Worm (Caenorhabditis elegans) whole organism, L2 larva: ENCODE results near the gene best-1.
A peak's percentile ranks its signal among the peaks of the same experiment; 100 is the strongest.

Experiments used
- C34F6.9 ChIP-seq: fragments of 150-350 bp; optimal IDR thresholded peaks from 2 replicates; lab custom pipeline; 2014; ENCODE audit warnings: missing biosample characterization, missing genetic modification characterization
- F13H6.1 ChIP-seq: sonication (generic microtip); optimal IDR thresholded peaks from 2 replicates; lab custom pipeline; 2016; ENCODE audit warnings: missing genetic modification characterization, missing compliant biosample characterization
- Y55F3AM.14 ChIP-seq: fragments of 200-800 bp; sonication (Bioruptor generic); optimal IDR thresholded peaks from 2 replicates; lab custom pipeline; 2018; ENCODE audit warnings: mild to moderate bottlenecking, missing genetic modification characterization, missing compliant biosample characterization
- ZK546.5 ChIP-seq: sonication (generic microtip); optimal IDR thresholded peaks from 2 replicates; lab custom pipeline; 2017; ENCODE audit warnings: missing biosample characterization, missing genetic modification characterization
- alr-1 ChIP-seq: fragments of 150-350 bp; optimal IDR thresholded peaks from 2 replicates; lab custom pipeline; 2014; ENCODE audit warnings: missing biosample characterization, missing genetic modification characterization
- aly-2 ChIP-seq: fragments of 150-350 bp; optimal IDR thresholded peaks from 2 replicates; lab custom pipeline; 2014; ENCODE audit warnings: missing biosample characterization, missing genetic modification characterization
- ama-1 ChIP-seq: fragments of 150-350 bp; optimal IDR thresholded peaks from 2 replicates; lab custom pipeline; 2018; ENCODE audit warnings: inconsistent platforms
- blmp-1 ChIP-seq: sonication (generic microtip); optimal IDR thresholded peaks from 2 replicates; lab custom pipeline; 2017; ENCODE audit warnings: missing genetic modification characterization, mild to moderate bottlenecking, missing compliant biosample characterization, antibody characterized with exemption, moderate library complexity; ENCODE audit not compliant: insufficient read depth
- ceh-16 ChIP-seq: fragments of 150-350 bp; optimal IDR thresholded peaks from 2 replicates; lab custom pipeline; 2014; ENCODE audit warnings: missing biosample characterization, missing genetic modification characterization
- ceh-82 ChIP-seq: fragments of 150-350 bp; optimal IDR thresholded peaks from 2 replicates; lab custom pipeline; 2014; ENCODE audit warnings: missing biosample characterization, missing genetic modification characterization
- dmd-4 ChIP-seq: sonication (generic microtip); optimal IDR thresholded peaks from 2 replicates; lab custom pipeline; 2017; ENCODE audit warnings: missing biosample characterization, missing genetic modification characterization
- egl-27 ChIP-seq: sonication (generic microtip); optimal IDR thresholded peaks from 3 replicates; lab custom pipeline; 2017; ENCODE audit warnings: missing biosample characterization, missing genetic modification reagents, missing genetic modification characterization
- elt-1 ChIP-seq: fragments of 150-350 bp; optimal IDR thresholded peaks from 2 replicates; lab custom pipeline; 2014; ENCODE audit warnings: missing biosample characterization, missing genetic modification characterization
- elt-3 ChIP-seq: sonication (generic microtip); optimal IDR thresholded peaks from 2 replicates; lab custom pipeline; 2017; ENCODE audit warnings: missing biosample characterization, missing genetic modification characterization
- fos-1 ChIP-seq: fragments of 150-350 bp; optimal IDR thresholded peaks from 2 replicates; lab custom pipeline; 2014; ENCODE audit warnings: missing biosample characterization, missing genetic modification characterization
- lin-11 ChIP-seq: fragments of 150-350 bp; sonication (generic microtip); optimal IDR thresholded peaks from 2 replicates; lab custom pipeline; 2014; ENCODE audit warnings: missing biosample characterization, missing genetic modification characterization, inconsistent platforms, mixed read lengths
- lin-13 ChIP-seq: fragments of 150-350 bp; optimal IDR thresholded peaks from 2 replicates; lab custom pipeline; 2014; ENCODE audit warnings: missing biosample characterization, missing genetic modification reagents, missing genetic modification characterization
- lin-39 ChIP-seq: fragments of 150-350 bp; optimal IDR thresholded peaks from 2 replicates; lab custom pipeline; 2014; ENCODE audit warnings: missing biosample characterization, missing genetic modification reagents, missing genetic modification characterization
- lsy-2 ChIP-seq, 2 experiments: fragments of 150-350 bp in 1 of 2; sonication (generic microtip) in 1 of 2; optimal IDR thresholded peaks; 2 replicates each; lab custom pipeline; 2014 to 2017; ENCODE audit warnings: missing biosample characterization in 2 of 2, missing genetic modification characterization in 2 of 2
- mdl-1 ChIP-seq, 2 experiments: fragments of 150-350 bp in 1 of 2; sonication (generic microtip) in 1 of 2; optimal IDR thresholded peaks; 2 replicates each; lab custom pipeline; 2017; ENCODE audit warnings: missing biosample characterization in 2 of 2, missing genetic modification characterization in 2 of 2
- nhr-10 ChIP-seq: sonication (generic microtip); optimal IDR thresholded peaks from 2 replicates; lab custom pipeline; 2017; ENCODE audit warnings: missing biosample characterization, missing genetic modification characterization
- nhr-11 ChIP-seq: fragments of 150-350 bp; optimal IDR thresholded peaks from 2 replicates; lab custom pipeline; 2014; ENCODE audit warnings: missing biosample characterization, missing genetic modification characterization
- nhr-129 ChIP-seq: fragments of 150-350 bp; optimal IDR thresholded peaks from 2 replicates; lab custom pipeline; 2014; ENCODE audit warnings: missing biosample characterization, missing genetic modification characterization
- nhr-21 ChIP-seq: fragments of 150-350 bp; optimal IDR thresholded peaks from 2 replicates; lab custom pipeline; 2014; ENCODE audit warnings: missing biosample characterization, missing genetic modification characterization
- nhr-23 ChIP-seq: fragments of 150-350 bp; optimal IDR thresholded peaks from 2 replicates; lab custom pipeline; 2014; ENCODE audit warnings: missing biosample characterization, missing genetic modification reagents, missing genetic modification characterization
- nhr-25 ChIP-seq: fragments of 150-350 bp; sonication (generic microtip); optimal IDR thresholded peaks from 3 replicates; lab custom pipeline; 2014; ENCODE audit warnings: missing biosample characterization, missing genetic modification characterization
- nhr-6 ChIP-seq: fragments of 150-350 bp; optimal IDR thresholded peaks from 2 replicates; lab custom pipeline; 2014; ENCODE audit warnings: missing biosample characterization, missing genetic modification characterization
- peb-1 ChIP-seq: fragments of 150-350 bp; optimal IDR thresholded peaks from 2 replicates; lab custom pipeline; 2014; ENCODE audit warnings: missing biosample characterization, missing genetic modification characterization
- sem-4 ChIP-seq: fragments of 150-350 bp; optimal IDR thresholded peaks from 2 replicates; lab custom pipeline; 2014; ENCODE audit warnings: missing biosample characterization, missing genetic modification reagents, missing genetic modification characterization
- sma-3 ChIP-seq: sonication (generic microtip); optimal IDR thresholded peaks from 2 replicates; lab custom pipeline; 2016; ENCODE audit warnings: missing genetic modification reagents, missing genetic modification characterization, missing compliant biosample characterization
- sma-9 ChIP-seq, 2 experiments: fragments of 150-350 bp in 1 of 2; sonication (generic microtip) in 1 of 2; optimal IDR thresholded peaks; 2 replicates each; lab custom pipeline; 2014 to 2016; ENCODE audit warnings: missing genetic modification characterization in 2 of 2, mild to moderate bottlenecking in 1 of 2, missing biosample characterization in 1 of 2, missing compliant biosample characterization in 1 of 2, missing genetic modification reagents in 1 of 2, moderate library complexity in 1 of 2
- snpc-4 ChIP-seq: fragments of 150-350 bp; optimal IDR thresholded peaks from 2 replicates; lab custom pipeline; 2014; ENCODE audit warnings: missing biosample characterization, missing genetic modification characterization
- unc-55 ChIP-seq: fragments of 150-350 bp; sonication (generic microtip); optimal IDR thresholded peaks from 3 replicates; lab custom pipeline; 2014; ENCODE audit warnings: missing biosample characterization, missing genetic modification reagents, missing genetic modification characterization
- unc-62 ChIP-seq: fragments of 150-350 bp; optimal IDR thresholded peaks from 2 replicates; lab custom pipeline; 2014; ENCODE audit warnings: missing biosample characterization, missing genetic modification reagents, missing genetic modification characterization
- zag-1 ChIP-seq: fragments of 150-350 bp; optimal IDR thresholded peaks from 2 replicates; lab custom pipeline; 2014; ENCODE audit warnings: missing biosample characterization, missing genetic modification characterization
- ztf-4 ChIP-seq: fragments of 150-350 bp; optimal IDR thresholded peaks from 2 replicates; lab custom pipeline; 2014; ENCODE audit warnings: missing biosample characterization, missing genetic modification characterization

best-1 gene

DNA sequence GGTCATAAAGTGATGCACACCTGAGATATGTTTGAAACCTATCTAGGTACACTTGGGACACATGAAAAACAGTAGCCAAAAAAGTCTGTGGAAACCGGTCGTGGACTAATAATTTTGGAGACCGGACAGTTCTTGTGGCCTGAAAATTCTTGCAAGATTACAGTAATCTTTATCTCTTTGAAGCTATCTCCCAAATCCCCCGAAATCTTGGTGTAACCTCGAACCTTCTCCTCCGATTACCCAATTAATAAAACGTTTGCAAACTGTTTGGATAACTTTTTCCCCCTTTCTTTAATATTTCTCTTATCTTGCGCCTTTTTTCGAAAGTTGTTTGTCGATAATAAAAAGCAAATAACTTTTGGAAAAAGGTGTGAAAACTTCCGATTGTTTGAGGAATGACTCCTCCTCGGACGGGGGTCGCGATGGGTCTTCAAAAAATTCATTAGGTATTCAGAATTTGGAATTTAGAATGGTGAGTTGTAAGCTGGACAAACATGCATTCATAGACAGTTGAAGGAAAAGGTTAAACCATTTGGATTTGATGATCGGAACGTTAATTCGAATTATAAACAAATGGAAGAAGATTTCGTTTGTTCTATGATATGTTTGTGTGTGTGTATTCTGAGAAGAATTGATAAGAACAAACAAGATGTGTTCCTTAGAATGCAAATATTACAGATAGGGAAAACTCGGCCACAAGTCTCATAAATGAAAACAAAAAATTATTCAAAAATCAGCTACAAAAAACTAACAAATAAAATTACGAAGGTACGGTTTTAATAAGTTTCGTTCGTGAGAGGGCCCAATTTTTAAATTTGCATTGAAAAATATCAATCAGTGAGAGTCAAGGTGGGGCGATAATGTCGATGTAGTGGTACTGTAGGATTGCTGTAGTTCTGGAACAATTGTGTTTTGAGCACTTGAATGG lies 26.5 kb downstream of the best-1 start:
- peak; percentile 77 for TF ChIP-seq ztf-4
- TF ChIP-seq ama-1: peak; percentile 22
- TF ChIP-seq nhr-6 (tag; lab: Kevin White, UChicago): peak; percentile 12
- TF ChIP-seq nhr-25: peak; percentile 92
- TF ChIP-seq lin-11: no peak
- TF ChIP-seq sma-9 (GFP tag; optimal IDR thresholded peaks at IDR 0.05; lab: Kevin White, UChicago): no peak
- TF ChIP-seq sma-9 (tag; optimal IDR thresholded peaks at IDR 0.05; lab: Kevin White, UChicago): no peak
- TF ChIP-seq C34F6.9 (tag; lab: Kevin White, UChicago): no peak
- TF ChIP-seq peb-1: no peak
- peak; percentile 66 for TF ChIP-seq sma-3 (GFP tag; lab: Kevin White, UChicago)
- TF ChIP-seq dmd-4 (tag; lab: Kevin White, UChicago): no peak
- peak; percentile 17 for TF ChIP-seq F13H6.1 (tag; lab: Kevin White, UChicago)
- TF ChIP-seq, all 48 proteins: peak for 6

DNA sequence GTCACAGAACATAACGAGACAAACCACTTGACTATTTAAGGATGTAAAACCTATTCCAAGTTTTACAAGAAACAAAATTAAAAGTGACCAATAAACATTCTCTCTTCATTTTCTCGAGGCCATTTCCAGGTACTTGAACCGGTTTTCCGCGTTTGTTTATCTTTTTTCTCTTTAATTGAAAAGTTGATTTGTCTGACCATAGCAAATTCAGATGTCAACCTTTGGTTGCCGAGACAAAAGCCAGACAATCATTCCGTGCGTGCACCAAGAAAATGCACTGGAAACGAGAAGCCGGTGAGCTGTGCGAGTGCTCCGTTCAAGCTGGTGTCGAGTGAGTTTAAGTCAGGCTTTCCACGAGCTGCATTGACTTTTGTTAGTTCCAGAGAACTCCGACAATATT lies 27.5 kb downstream of the best-1 start:
- TF ChIP-seq nhr-129: peak; percentile 38
- no peak for TF ChIP-seq elt-3
- peak; percentile 19 for TF ChIP-seq nhr-25
- TF ChIP-seq sem-4 (tag; lab: Kevin White, UChicago): peak; percentile 10
- TF ChIP-seq, all 48 proteins: peak for 3

DNA sequence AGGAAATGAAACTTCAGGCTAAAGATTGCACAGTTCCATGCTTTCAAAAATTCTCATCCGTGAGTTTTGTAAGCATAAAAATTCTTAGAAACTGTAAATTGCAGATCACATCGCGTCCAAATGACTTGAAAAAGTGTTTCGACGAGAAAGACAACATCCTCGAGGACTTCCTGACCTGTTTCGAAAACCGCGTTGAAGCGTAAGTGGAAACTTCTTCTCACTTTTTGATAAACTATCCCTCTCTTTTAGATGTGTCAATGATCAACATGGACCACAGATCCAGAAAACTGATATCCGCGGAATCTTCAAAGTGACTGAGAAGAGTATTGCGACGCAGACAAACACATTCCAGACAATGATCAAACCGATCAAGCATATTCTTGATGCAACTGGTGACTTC lies 28.7 kb downstream of the best-1 start:
- TF ChIP-seq nhr-129: peak; percentile 19
- TF ChIP-seq unc-55: no peak

DNA sequence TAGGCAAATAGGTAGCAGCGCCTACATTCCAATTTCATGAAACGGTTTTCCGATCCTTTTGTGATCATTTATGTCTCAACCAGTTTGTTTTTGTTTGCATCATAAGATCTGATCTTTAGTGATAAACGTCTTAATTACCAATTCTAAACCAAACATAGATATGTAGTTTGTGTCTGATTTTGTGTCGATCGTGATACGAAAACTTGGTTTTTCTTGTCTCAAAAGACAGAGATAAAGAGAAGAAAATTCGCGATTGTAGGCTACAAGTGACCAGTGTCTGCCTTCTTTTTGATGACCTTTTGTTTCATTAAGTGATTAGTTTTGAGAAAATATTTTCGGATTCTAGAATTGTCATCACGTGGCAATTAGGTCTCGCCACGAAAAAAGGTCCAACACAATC lies 29.4 kb downstream of the best-1 start:
- TF ChIP-seq sma-3 (GFP tag; lab: Kevin White, UChicago) (peak; percentile 36), nhr-21 (tag; lab: Kevin White, UChicago) (peak; percentile 55), nhr-129 (peak; percentile 98), nhr-25 (peak; percentile 66), nhr-11 (tag; lab: Kevin White, UChicago) (peak; percentile 35), unc-55 (no peak)

DNA sequence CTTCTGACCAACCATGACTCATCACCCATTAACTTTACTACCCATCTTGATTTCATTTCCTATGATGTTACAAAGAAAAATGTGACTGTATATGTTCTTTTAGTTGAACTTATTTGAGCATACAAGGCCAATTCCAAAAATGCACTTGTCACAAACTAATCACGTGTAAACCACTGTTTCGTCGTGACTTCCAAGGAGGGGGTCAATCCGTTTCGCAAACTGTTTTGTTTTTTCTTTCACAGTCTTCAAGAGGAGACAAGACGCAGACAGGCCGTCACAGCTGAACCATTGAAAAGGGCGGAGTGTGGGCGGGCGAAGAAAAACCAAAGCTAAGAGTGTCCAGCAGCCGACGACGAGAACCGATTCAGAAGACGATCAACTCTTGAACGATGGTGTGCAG lies 30.5 kb downstream of the best-1 start, which contains the start of gene C39E9.8:
C39E9.8 (plus strand) TSS at position 328 of the 400 bp plus-strand sequence.
- TF ChIP-seq sma-3 (GFP tag; lab: Kevin White, UChicago): peak; percentile 77
- TF ChIP-seq lin-39 (tag; lab: Kevin White, UChicago): no peak
- TF ChIP-seq egl-27 (tag; lab: Kevin White, UChicago): peak; percentile 13
- TF ChIP-seq fos-1: peak; percentile 41
- peak; percentile 52 for TF ChIP-seq nhr-21 (tag; lab: Kevin White, UChicago)
- peak; percentile 14 for TF ChIP-seq nhr-6 (tag; lab: Kevin White, UChicago)
- peak; percentile 48 for TF ChIP-seq blmp-1 (tag; lab: Kevin White, UChicago)
- peak; percentile 94 for TF ChIP-seq nhr-25
- peak; percentile 23 for TF ChIP-seq Y55F3AM.14 (GFP tag; lab: Kevin White, UChicago)
- no peak for TF ChIP-seq peb-1
- peak; percentile 74 for TF ChIP-seq sma-9 (GFP tag; optimal IDR thresholded peaks at IDR 0.05; lab: Kevin White, UChicago)
- peak; percentile 1 for TF ChIP-seq sma-9 (tag; optimal IDR thresholded peaks at IDR 0.05; lab: Kevin White, UChicago)
- TF ChIP-seq ztf-4: no peak
- peak; percentile 71 for TF ChIP-seq nhr-129

DNA sequence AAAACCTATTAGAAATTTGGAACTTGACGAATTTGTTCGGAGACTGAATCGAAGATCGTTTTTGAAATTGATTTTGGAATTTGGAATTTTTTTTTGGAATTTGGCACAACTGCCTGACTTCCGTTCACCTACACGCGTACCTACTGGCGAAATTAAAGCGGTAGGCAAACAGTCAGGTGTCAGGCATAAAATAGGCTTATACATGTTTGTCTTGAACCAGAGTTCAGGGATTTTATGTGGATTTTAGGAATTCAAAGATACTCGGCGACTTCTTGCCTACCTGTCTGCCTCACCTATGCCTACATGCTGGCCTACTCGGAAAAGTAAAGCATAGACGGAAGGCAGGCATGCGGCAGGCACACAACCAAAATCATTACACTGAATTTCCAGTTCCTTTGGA lies 31.2 kb downstream of the best-1 start:
- TF ChIP-seq nhr-10 (tag; lab: Kevin White, UChicago): no peak
- TF ChIP-seq zag-1 (tag; lab: Kevin White, UChicago): no peak
- TF ChIP-seq elt-1: no peak
- TF ChIP-seq nhr-21 (tag; lab: Kevin White, UChicago): no peak
- no peak for TF ChIP-seq aly-2
- TF ChIP-seq unc-62 (GFP tag; lab: Kevin White, UChicago): no peak

DNA sequence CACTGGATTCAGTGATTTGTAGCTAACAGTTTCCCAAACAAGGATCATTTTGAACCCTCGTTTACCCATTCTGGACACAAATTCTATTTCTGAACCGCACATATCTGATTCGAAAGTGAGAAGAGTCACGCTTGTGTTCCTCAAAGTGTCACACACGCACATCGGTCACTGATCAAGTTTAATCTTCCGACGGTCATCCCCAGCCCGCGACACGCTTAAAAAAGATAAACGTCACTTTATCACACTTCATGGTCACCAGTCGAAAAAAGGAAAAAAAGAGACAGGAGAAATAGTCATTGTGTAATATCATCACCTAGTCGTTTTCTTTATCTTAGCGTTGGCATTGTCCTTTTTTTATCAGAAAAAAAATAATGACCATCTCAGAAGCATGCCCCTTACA lies 31.9 kb downstream of the best-1 start:
- peak in 1 of 2 experiments; percentile 29 for TF ChIP-seq mdl-1 (tag; optimal IDR thresholded peaks at IDR 0.05; lab: Kevin White, UChicago)
- TF ChIP-seq lsy-2 (tag; optimal IDR thresholded peaks at IDR 0.05; lab: Kevin White, UChicago): no peak
- no peak for TF ChIP-seq elt-1
- TF ChIP-seq snpc-4: no peak
- TF ChIP-seq sma-3 (GFP tag; lab: Kevin White, UChicago): peak; percentile 49
- TF ChIP-seq elt-3: no peak
- TF ChIP-seq alr-1: no peak
- TF ChIP-seq fos-1: no peak
- TF ChIP-seq dmd-4 (tag; lab: Kevin White, UChicago): no peak
- peak; percentile 86 for TF ChIP-seq nhr-21 (tag; lab: Kevin White, UChicago)
- no peak for TF ChIP-seq ceh-82 (tag; lab: Kevin White, UChicago)
- TF ChIP-seq egl-27 (tag; lab: Kevin White, UChicago): no peak
- TF ChIP-seq aly-2: no peak
- no peak for TF ChIP-seq nhr-23 (tag; lab: Kevin White, UChicago)
- no peak for TF ChIP-seq ZK546.5 (tag; lab: Kevin White, UChicago)
- no peak for TF ChIP-seq ceh-16 (tag; lab: Kevin White, UChicago)
- TF ChIP-seq nhr-129: peak; percentile 55
- TF ChIP-seq blmp-1 (tag; lab: Kevin White, UChicago): peak; percentile 72
- no peak for TF ChIP-seq zag-1 (tag; lab: Kevin White, UChicago)
- TF ChIP-seq sma-9 (GFP tag; optimal IDR thresholded peaks at IDR 0.05; lab: Kevin White, UChicago): peak; percentile 87
- TF ChIP-seq sma-9 (tag; optimal IDR thresholded peaks at IDR 0.05; lab: Kevin White, UChicago): no peak
- TF ChIP-seq lin-13 (GFP tag; lab: Kevin White, UChicago): no peak
- TF ChIP-seq nhr-25: peak; percentile 76
